Fruit fly (Drosophila melanogaster): ENCODE measurements around the gene CG1695.

dm6 chrX:20489995-20490393, 56.2 kb downstream of the CG1695 start:
- TF ChIP-seq CTCF (optimal IDR thresholded peaks at IDR 0.05) (no peak), CG8478 (optimal IDR thresholded peaks at IDR 0.05) (no peak)

All from S2 (cell line).